Worm (Caenorhabditis elegans): ENCODE data around the gene F55A4.13.

The F55A4.13 gene

DNA sequence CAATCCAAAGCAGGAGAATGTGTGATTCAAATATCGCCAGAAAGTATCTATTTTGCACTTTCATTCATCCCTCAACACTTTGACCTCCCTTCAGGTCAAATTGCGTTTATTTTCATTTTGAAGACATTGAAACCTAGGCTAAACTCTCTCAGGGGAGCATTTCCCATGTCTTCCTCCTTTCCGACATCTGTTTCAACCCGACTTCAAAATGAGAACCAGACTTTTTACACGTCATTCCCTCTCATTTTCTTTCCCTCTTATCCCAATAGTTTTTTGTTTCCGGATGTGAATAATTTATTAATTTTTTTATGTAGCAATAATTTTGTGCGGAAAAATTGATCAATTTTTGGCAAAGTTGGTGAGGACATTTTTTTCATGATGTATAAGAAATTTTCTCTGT, 35.6 kb upstream of the F55A4.13 start:
- TF ChIP-seq lin-39 (tag; optimal IDR thresholded peaks at IDR 0.05) = no peak
- TF ChIP-seq dmd-4 (tag; optimal IDR thresholded peaks at IDR 0.05) = no peak
- TF ChIP-seq sma-9 (GFP tag; optimal IDR thresholded peaks at IDR 0.05) = no peak
- no peak for TF ChIP-seq sma-9 (tag; optimal IDR thresholded peaks at IDR 0.05)
- no peak for TF ChIP-seq nhr-77 (tag; optimal IDR thresholded peaks at IDR 0.05)
- no peak for TF ChIP-seq ztf-11 (tag; optimal IDR thresholded peaks at IDR 0.05)
- no peak for TF ChIP-seq unc-55 (GFP tag; optimal IDR thresholded peaks at IDR 0.05)
- no peak for TF ChIP-seq ceh-16 (tag; optimal IDR thresholded peaks at IDR 0.05)
- TF ChIP-seq ZK546.5 (tag; optimal IDR thresholded peaks at IDR 0.05) = no peak
- TF ChIP-seq mbf-1 (tag; optimal IDR thresholded peaks at IDR 0.05) = no peak
- TF ChIP-seq elt-3 (tag; optimal IDR thresholded peaks at IDR 0.05) = no peak
- no peak for TF ChIP-seq aly-2 (tag; optimal IDR thresholded peaks at IDR 0.05)
- TF ChIP-seq gmeb-1 (tag; optimal IDR thresholded peaks at IDR 0.05) = no peak
- TF ChIP-seq sem-4 (tag; optimal IDR thresholded peaks at IDR 0.05) = no peak
- no peak for TF ChIP-seq fos-1 (tag; optimal IDR thresholded peaks at IDR 0.05)

- TF ChIP-seq egl-27 (tag; optimal IDR thresholded peaks at IDR 0.05) (no peak), sem-4 (tag; optimal IDR thresholded peaks at IDR 0.05) (peak; percentile 43), lin-11 (tag; optimal IDR thresholded peaks at IDR 0.05) (peak; percentile 12), unc-39 (tag; optimal IDR thresholded peaks at IDR 0.05) (no peak), alr-1 (tag; optimal IDR thresholded peaks at IDR 0.05) (no peak), nhr-129 (tag; optimal IDR thresholded peaks at IDR 0.05) (peak; percentile 51), nhr-12 (tag; optimal IDR thresholded peaks at IDR 0.05) (no peak), sma-9 (GFP tag; optimal IDR thresholded peaks at IDR 0.05) (peak; percentile 45), sma-9 (tag; optimal IDR thresholded peaks at IDR 0.05) (no peak), F13H6.1 (tag; optimal IDR thresholded peaks at IDR 0.05) (peak; percentile 69), crh-2 (tag; optimal IDR thresholded peaks at IDR 0.05) (no peak), elt-3 (tag; optimal IDR thresholded peaks at IDR 0.05) (no peak), mab-5 (tag; optimal IDR thresholded peaks at IDR 0.05) (peak; percentile 28), ztf-11 (tag; optimal IDR thresholded peaks at IDR 0.05) (no peak), C34F6.9 (tag; optimal IDR thresholded peaks at IDR 0.05) (peak; percentile 42), skn-1 (tag; optimal IDR thresholded peaks at IDR 0.05) (no peak), Y55F3AM.14 (GFP tag; optimal IDR thresholded peaks at IDR 0.05) (no peak), nhr-11 (tag; optimal IDR thresholded peaks at IDR 0.05) (no peak), nhr-23 (tag; optimal IDR thresholded peaks at IDR 0.05) (no peak), lsy-2 (tag; optimal IDR thresholded peaks at IDR 0.05) (peak in 1 of 2 experiments; percentile 24), snpc-4 (tag; optimal IDR thresholded peaks at IDR 0.05) (no peak), ceh-16 (tag; optimal IDR thresholded peaks at IDR 0.05) (no peak), ceh-82 (tag; optimal IDR thresholded peaks at IDR 0.05) (no peak), gmeb-1 (tag; optimal IDR thresholded peaks at IDR 0.05) (no peak), ama-1 (optimal IDR thresholded peaks at IDR 0.05) (no peak)
Measured at ce11 chrX:1051041-1051440, 33.7 kb upstream of the F55A4.13 start.

ce11 chrX:1046156-1046831, 28.9 kb upstream of the F55A4.13 start, which contains the start of gene vpat-1:
Gene vpat-1 (minus strand): TSS chrX:1046206.
- TF ChIP-seq zag-1 (tag; optimal IDR thresholded peaks at IDR 0.05) = no peak
- TF ChIP-seq crh-2 (tag; optimal IDR thresholded peaks at IDR 0.05) = peak; percentile 45
- TF ChIP-seq unc-62 (GFP tag; optimal IDR thresholded peaks at IDR 0.05) = no peak
- peak; percentile 63 for TF ChIP-seq fos-1 (tag; optimal IDR thresholded peaks at IDR 0.05)

ce11 chrX:1044327-1044726, 27.0 kb upstream of the F55A4.13 start:
- TF ChIP-seq nhr-77 (tag; optimal IDR thresholded peaks at IDR 0.05) = no peak
- no peak for TF ChIP-seq fos-1 (tag; optimal IDR thresholded peaks at IDR 0.05)
- no peak for TF ChIP-seq gmeb-1 (tag; optimal IDR thresholded peaks at IDR 0.05)
- TF ChIP-seq unc-39 (tag; optimal IDR thresholded peaks at IDR 0.05) = no peak
- no peak for TF ChIP-seq blmp-1 (tag; optimal IDR thresholded peaks at IDR 0.05; ENCODE audit: insufficient read depth)
- TF ChIP-seq nhr-129 (tag; optimal IDR thresholded peaks at IDR 0.05) = peak; percentile 93
- TF ChIP-seq lin-11 (tag; optimal IDR thresholded peaks at IDR 0.05) = no peak
- TF ChIP-seq sma-3 (GFP tag; optimal IDR thresholded peaks at IDR 0.05) = no peak
- no peak for TF ChIP-seq elt-1 (tag; optimal IDR thresholded peaks at IDR 0.05)

All from whole organism, L2 larva.